Worm (Caenorhabditis elegans) whole organism, L3 larva: ENCODE results near the gene oac-2.
A peak's percentile ranks its signal among the peaks of the same experiment; 100 is the strongest.

Source experiments
- R02D3.7 ChIP-seq: fragments of 150-350 bp; optimal IDR thresholded peaks from 2 replicates; lab custom pipeline; 2014; ENCODE audit warnings: missing biosample characterization, missing genetic modification characterization
- ZK546.5 ChIP-seq: sonication (generic microtip); optimal IDR thresholded peaks from 2 replicates; lab custom pipeline; 2017; ENCODE audit warnings: missing biosample characterization, missing genetic modification characterization
- ama-1 ChIP-seq: fragments of 150-350 bp; optimal IDR thresholded peaks from 2 replicates; lab custom pipeline; 2018
- ceh-16 ChIP-seq: sonication (generic microtip); optimal IDR thresholded peaks from 2 replicates; lab custom pipeline; 2017; ENCODE audit warnings: missing biosample characterization, missing genetic modification characterization
- ceh-28 ChIP-seq: fragments of 150-350 bp; optimal IDR thresholded peaks from 2 replicates; lab custom pipeline; 2014; ENCODE audit warnings: missing biosample characterization, missing genetic modification reagents, missing genetic modification characterization
- daf-12 ChIP-seq: fragments of 150-350 bp; optimal IDR thresholded peaks from 2 replicates; lab custom pipeline; 2014; ENCODE audit warnings: missing biosample characterization, missing genetic modification reagents, missing genetic modification characterization
- egl-5 ChIP-seq: fragments of 150-350 bp; optimal IDR thresholded peaks from 2 replicates; lab custom pipeline; 2017; ENCODE audit warnings: missing biosample characterization, missing genetic modification reagents, missing genetic modification characterization, inconsistent platforms
- elt-1 ChIP-seq: fragments of 150-350 bp; optimal IDR thresholded peaks from 2 replicates; lab custom pipeline; 2014; ENCODE audit warnings: missing biosample characterization, missing genetic modification characterization
- elt-2 ChIP-seq: sonication (generic microtip); optimal IDR thresholded peaks from 2 replicates; lab custom pipeline; 2016; ENCODE audit warnings: missing genetic modification reagents, mild to moderate bottlenecking, missing genetic modification characterization, missing compliant biosample characterization
- elt-3 ChIP-seq, 3 experiments: fragments of 150-350 bp in 1 of 3; sonication (generic microtip) in 2 of 3; optimal IDR thresholded peaks; 2 replicates in 2 of 3; 4 replicates in 1 of 3; lab custom pipeline; 2014 to 2017; ENCODE audit warnings: missing biosample characterization in 3 of 3, missing genetic modification characterization in 3 of 3
- eor-1 ChIP-seq, 2 experiments: fragments of 150-350 bp; optimal IDR thresholded peaks; 2 replicates each; lab custom pipeline; 2014 to 2018; ENCODE audit warnings: missing biosample characterization in 2 of 2, missing genetic modification characterization in 2 of 2
- fkh-10 ChIP-seq: sonication (generic microtip); optimal IDR thresholded peaks from 2 replicates; lab custom pipeline; 2017; ENCODE audit warnings: missing biosample characterization, missing genetic modification reagents, missing genetic modification characterization
- fos-1 ChIP-seq: fragments of 150-350 bp; optimal IDR thresholded peaks from 2 replicates; lab custom pipeline; 2014; ENCODE audit warnings: missing biosample characterization, missing genetic modification characterization
- hmg-11 ChIP-seq: sonication (generic microtip); optimal IDR thresholded peaks from 2 replicates; lab custom pipeline; 2016; ENCODE audit warnings: missing genetic modification characterization, missing compliant biosample characterization
- lin-15B ChIP-seq: fragments of 150-350 bp; optimal IDR thresholded peaks from 2 replicates; lab custom pipeline; 2014; ENCODE audit warnings: missing biosample characterization, missing genetic modification characterization
- lin-39 ChIP-seq: fragments of 150-350 bp; optimal IDR thresholded peaks from 2 replicates; lab custom pipeline; 2018; ENCODE audit warnings: missing biosample characterization, missing genetic modification reagents, missing genetic modification characterization
- lsy-12 ChIP-seq: sonication (generic microtip); optimal IDR thresholded peaks from 2 replicates; lab custom pipeline; 2016; ENCODE audit warnings: mild to moderate bottlenecking, missing genetic modification characterization, missing compliant biosample characterization
- mdl-1 ChIP-seq: fragments of 150-350 bp; optimal IDR thresholded peaks from 2 replicates; lab custom pipeline; 2014; ENCODE audit warnings: missing biosample characterization, missing genetic modification characterization
- mml-1 ChIP-seq: fragments of 150-350 bp; sonication (generic microtip); optimal IDR thresholded peaks from 3 replicates; lab custom pipeline; 2014; ENCODE audit warnings: missing biosample characterization, missing genetic modification characterization
- nfya-1 ChIP-seq: sonication (generic microtip); optimal IDR thresholded peaks from 2 replicates; lab custom pipeline; 2017; ENCODE audit warnings: missing genetic modification characterization, mild to moderate bottlenecking, missing compliant biosample characterization, antibody characterized with exemption, moderate library complexity; ENCODE audit not compliant: insufficient read depth
- nhr-11 ChIP-seq: fragments of 150-350 bp; optimal IDR thresholded peaks from 2 replicates; lab custom pipeline; 2014; ENCODE audit warnings: missing biosample characterization, missing genetic modification characterization
- nhr-12 ChIP-seq: fragments of 150-350 bp; optimal IDR thresholded peaks from 2 replicates; lab custom pipeline; 2014; ENCODE audit warnings: missing biosample characterization, missing genetic modification characterization
- nhr-23 ChIP-seq: fragments of 150-350 bp; optimal IDR thresholded peaks from 2 replicates; lab custom pipeline; 2014; ENCODE audit warnings: missing biosample characterization, missing genetic modification reagents, missing genetic modification characterization
- nhr-237 ChIP-seq: fragments of 150-350 bp; optimal IDR thresholded peaks from 2 replicates; lab custom pipeline; 2014; ENCODE audit warnings: missing biosample characterization, missing genetic modification characterization
- nhr-25 ChIP-seq: sonication (generic microtip); optimal IDR thresholded peaks from 2 replicates; lab custom pipeline; 2017; ENCODE audit warnings: missing biosample characterization, missing genetic modification characterization
- nhr-28 ChIP-seq: fragments of 150-350 bp; optimal IDR thresholded peaks from 2 replicates; lab custom pipeline; 2014; ENCODE audit warnings: missing biosample characterization, missing genetic modification characterization
- nhr-43 ChIP-seq: sonication (generic microtip); optimal IDR thresholded peaks from 2 replicates; lab custom pipeline; 2016; ENCODE audit warnings: mild to moderate bottlenecking, missing genetic modification characterization, missing compliant biosample characterization; ENCODE audit not compliant: poor library complexity, severe bottlenecking
- nhr-67 ChIP-seq: fragments of 150-350 bp; optimal IDR thresholded peaks from 2 replicates; lab custom pipeline; 2014; ENCODE audit warnings: missing biosample characterization, missing genetic modification characterization
- nhr-76 ChIP-seq: fragments of 150-350 bp; sonication (generic microtip); optimal IDR thresholded peaks from 5 replicates; lab custom pipeline; 2014; ENCODE audit warnings: missing biosample characterization, missing genetic modification characterization
- nhr-77 ChIP-seq: fragments of 150-350 bp; optimal IDR thresholded peaks from 2 replicates; lab custom pipeline; 2014; ENCODE audit warnings: missing biosample characterization, missing genetic modification characterization
- pha-4 ChIP-seq: fragments of 150-350 bp; optimal IDR thresholded peaks from 2 replicates; lab custom pipeline; 2014; ENCODE audit warnings: missing biosample characterization, missing genetic modification reagents, missing genetic modification characterization
- pqm-1 ChIP-seq: fragments of 150-350 bp; optimal IDR thresholded peaks from 2 replicates; lab custom pipeline; 2017; ENCODE audit warnings: missing biosample characterization, missing genetic modification characterization, inconsistent platforms
- skn-1 ChIP-seq: fragments of 150-350 bp; optimal IDR thresholded peaks from 2 replicates; lab custom pipeline; 2014; ENCODE audit warnings: missing biosample characterization, missing genetic modification characterization
- snpc-4 ChIP-seq: fragments of 150-350 bp; optimal IDR thresholded peaks from 2 replicates; lab custom pipeline; 2014; ENCODE audit warnings: missing biosample characterization, missing genetic modification characterization
- tbx-2 ChIP-seq: sonication (generic microtip); optimal IDR thresholded peaks from 2 replicates; lab custom pipeline; 2016; ENCODE audit warnings: mild to moderate bottlenecking, missing genetic modification characterization, missing compliant biosample characterization
- unc-39 ChIP-seq: sonication (generic microtip); optimal IDR thresholded peaks from 4 replicates; lab custom pipeline; 2017; ENCODE audit warnings: missing biosample characterization, missing genetic modification characterization
- zag-1 ChIP-seq: fragments of 150-350 bp; optimal IDR thresholded peaks from 2 replicates; lab custom pipeline; 2014; ENCODE audit warnings: missing biosample characterization, missing genetic modification characterization
- ztf-11 ChIP-seq: fragments of 150-350 bp; optimal IDR thresholded peaks from 2 replicates; lab custom pipeline; 2014; ENCODE audit warnings: missing biosample characterization, missing genetic modification characterization

The oac-2 gene

DNA sequence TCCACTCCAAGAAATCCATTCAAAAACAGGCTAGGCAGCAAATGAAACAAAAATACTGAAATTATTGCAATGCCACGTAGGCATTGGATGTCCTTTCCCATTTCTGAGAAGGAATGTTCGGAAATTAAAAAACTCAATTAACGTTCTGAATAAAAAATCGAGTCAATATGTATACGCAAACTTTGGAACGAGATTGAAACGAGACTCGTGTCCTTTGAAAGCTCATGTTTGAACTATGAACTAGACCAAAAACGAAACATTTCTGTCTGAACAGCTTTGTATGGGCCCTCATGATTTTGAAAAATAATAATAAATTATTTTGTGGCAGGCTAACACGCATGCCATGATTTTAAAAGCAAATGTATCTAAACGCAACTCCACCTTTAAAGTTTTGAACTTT, at the start of gene oac-2:
Gene oac-2 (minus strand): TSS at position 101 of the 400 bp plus-strand sequence.
- no peak for TF ChIP-seq pqm-1 (tag; lab: Kevin White, UChicago)
- no peak for TF ChIP-seq ztf-11 (tag; lab: Kevin White, UChicago)
- TF ChIP-seq nhr-76, result no peak
- no peak for TF ChIP-seq lin-15B (tag; lab: Kevin White, UChicago)
- no peak for TF ChIP-seq lin-39
- TF ChIP-seq nhr-25, result no peak
- TF ChIP-seq, all 47 proteins: peak for 0

DNA sequence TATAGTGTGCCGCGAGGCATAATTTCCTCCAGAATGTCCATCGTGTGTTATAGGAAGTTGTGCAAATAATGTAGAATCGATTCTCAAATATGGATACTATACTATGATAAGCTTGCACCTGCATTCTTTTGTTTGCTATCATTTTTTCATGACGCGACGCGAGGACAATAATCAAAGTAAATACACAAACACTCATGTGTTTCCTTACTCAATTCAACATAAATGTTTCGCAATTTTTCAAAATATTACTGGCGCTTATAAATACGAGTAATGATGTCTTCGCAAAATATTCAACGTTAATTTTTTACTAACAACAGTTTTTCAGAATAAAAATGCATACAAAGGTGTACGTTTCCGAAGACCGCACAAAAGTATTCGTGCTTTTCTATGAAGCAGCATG, 48.3 kb upstream of the oac-2 start, which contains the start of gene irg-1:
Gene irg-1 (plus strand): TSS at position 326 of the 400 bp plus-strand sequence.
- TF ChIP-seq pqm-1 (tag; lab: Kevin White, UChicago) (peak; percentile 37), elt-3 (tag; optimal IDR thresholded peaks at IDR 0.05; lab: Kevin White, UChicago) (no peak), elt-2 (tag; lab: Kevin White, UChicago) (no peak), nhr-28 (tag; lab: Kevin White, UChicago) (no peak), R02D3.7 (no peak), ztf-11 (tag; lab: Kevin White, UChicago) (no peak), elt-1 (tag; lab: Kevin White, UChicago) (no peak), nfya-1 (tag; lab: Kevin White, UChicago) (no peak)

DNA sequence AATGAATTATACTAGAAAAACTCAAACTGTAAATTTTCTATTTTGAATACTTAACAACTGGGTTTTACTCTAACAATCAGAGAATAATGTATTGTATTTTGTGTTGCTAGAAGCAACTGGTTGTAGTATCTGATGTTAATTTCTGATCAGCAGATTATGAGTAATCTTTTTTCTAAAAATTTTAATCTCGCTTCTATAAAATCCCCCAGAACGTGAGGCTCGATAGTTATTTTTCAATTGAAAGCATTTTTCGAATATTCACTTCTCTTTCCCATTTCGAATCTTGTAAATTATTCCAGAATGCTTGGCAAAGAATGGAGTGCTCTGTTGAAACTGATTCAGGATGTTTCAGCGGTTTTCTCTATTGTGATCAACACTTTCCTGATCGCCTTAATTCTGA, 43.0 kb upstream of the oac-2 start, which contains the start of gene str-227:
Gene str-227 (plus strand): TSS at position 301 of the 400 bp plus-strand sequence.
- TF ChIP-seq nhr-23 (tag; lab: Kevin White, UChicago), result no peak
- no peak for TF ChIP-seq elt-3 (tag; optimal IDR thresholded peaks at IDR 0.05; lab: Kevin White, UChicago)
- no peak for TF ChIP-seq ceh-28 (tag; lab: Kevin White, UChicago)
- TF ChIP-seq nhr-12, result no peak
- no peak for TF ChIP-seq hmg-11 (tag; lab: Kevin White, UChicago)
- no peak for TF ChIP-seq skn-1
- TF ChIP-seq ZK546.5 (tag; lab: Kevin White, UChicago), result no peak
- no peak for TF ChIP-seq pha-4 (tag; lab: Kevin White, UChicago)
- no peak for TF ChIP-seq nhr-237 (tag; lab: Kevin White, UChicago)
- TF ChIP-seq ama-1 (lab: Kevin White, UChicago), result no peak
- no peak for TF ChIP-seq snpc-4
- no peak for TF ChIP-seq ceh-16 (tag; lab: Kevin White, UChicago)
- TF ChIP-seq nhr-11 (tag; lab: Kevin White, UChicago), result no peak
- TF ChIP-seq nhr-67 (tag; lab: Kevin White, UChicago), result no peak

DNA sequence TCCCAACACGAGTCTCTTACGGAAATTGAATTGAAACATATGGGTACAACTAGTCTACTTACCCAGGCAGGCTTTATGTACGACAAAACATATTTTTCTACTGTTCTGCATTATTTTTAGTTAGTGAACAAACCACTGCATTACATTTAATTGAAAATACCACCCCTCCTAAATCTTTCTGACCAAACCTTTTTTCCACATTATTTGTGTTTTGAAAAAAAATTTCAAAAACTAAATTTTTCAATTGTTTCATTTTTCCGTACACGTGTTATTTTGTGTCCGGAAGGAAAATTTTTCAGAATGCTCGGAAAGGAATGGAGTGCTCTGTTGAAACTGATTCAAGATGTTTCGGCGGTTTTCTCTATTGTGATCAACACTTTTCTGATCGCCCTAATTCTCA, 37.5 kb upstream of the oac-2 start, which contains the start of gene str-226:
Gene str-226 (plus strand): TSS at position 301 of the 400 bp plus-strand sequence.
- TF ChIP-seq nhr-11 (tag; lab: Kevin White, UChicago) (no peak), lin-39 (no peak), nhr-77 (tag; lab: Kevin White, UChicago) (no peak), zag-1 (tag; lab: Kevin White, UChicago) (no peak), tbx-2 (no peak), elt-2 (tag; lab: Kevin White, UChicago) (no peak), nhr-67 (tag; lab: Kevin White, UChicago) (no peak), mml-1 (tag; lab: Kevin White, UChicago) (no peak), nhr-76 (no peak), mdl-1 (tag; lab: Kevin White, UChicago) (no peak), egl-5 (tag; lab: Kevin White, UChicago) (no peak), lsy-12 (tag; lab: Kevin White, UChicago) (no peak), skn-1 (no peak), unc-39 (no peak), nhr-25 (no peak), snpc-4 (no peak), daf-12 (tag; lab: Kevin White, UChicago) (no peak)

DNA sequence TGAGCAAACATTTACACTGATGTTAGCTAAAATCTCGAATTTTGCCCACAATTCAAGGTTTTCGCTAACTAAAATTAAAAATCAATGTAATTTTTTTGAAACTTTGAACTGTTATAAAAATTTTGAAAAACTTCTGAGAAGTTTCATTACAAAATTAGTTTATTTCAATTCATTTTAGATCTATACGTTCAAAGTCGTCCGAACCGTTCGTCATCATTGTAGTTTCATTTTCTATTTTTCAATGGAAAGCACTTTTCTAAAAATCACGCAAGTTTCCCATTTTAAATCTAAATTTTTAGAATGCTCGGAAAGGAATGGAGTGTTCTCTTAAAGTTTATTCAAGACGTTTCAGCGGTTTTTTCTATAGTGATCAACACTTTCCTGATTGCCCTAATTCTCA, 35.0 kb upstream of the oac-2 start, which contains the start of gene str-228:
Gene str-228 (plus strand): TSS at position 301 of the 400 bp plus-strand sequence.
- no peak for TF ChIP-seq daf-12 (tag; lab: Kevin White, UChicago)
- no peak for TF ChIP-seq ztf-11 (tag; lab: Kevin White, UChicago)
- TF ChIP-seq nhr-43 (tag; lab: Kevin White, UChicago), result no peak
- no peak for TF ChIP-seq fkh-10 (GFP tag; lab: Kevin White, UChicago)
- TF ChIP-seq elt-3 (tag; optimal IDR thresholded peaks at IDR 0.05; lab: Kevin White, UChicago), result no peak
- no peak for TF ChIP-seq nhr-237 (tag; lab: Kevin White, UChicago)
- no peak for TF ChIP-seq ceh-28 (tag; lab: Kevin White, UChicago)
- TF ChIP-seq fos-1, result no peak
- no peak for TF ChIP-seq lin-15B (tag; lab: Kevin White, UChicago)
- no peak for TF ChIP-seq elt-2 (tag; lab: Kevin White, UChicago)
- no peak for TF ChIP-seq eor-1 (tag; optimal IDR thresholded peaks at IDR 0.05; lab: Kevin White, UChicago)
- no peak for TF ChIP-seq mml-1 (tag; lab: Kevin White, UChicago)
- TF ChIP-seq lsy-12 (tag; lab: Kevin White, UChicago), result no peak
- TF ChIP-seq egl-5 (tag; lab: Kevin White, UChicago), result no peak
- TF ChIP-seq hmg-11 (tag; lab: Kevin White, UChicago), result no peak
